Fruit fly (Drosophila melanogaster) whole organism, embryonic: Measurements from ENCODE around the gene ckd.

ENCODE experiments used
- Aef1 ChIP-seq: fragments of 200-800 bp; sonication (Bioruptor generic); IDR thresholded peaks from 3 replicates; pipeline ENCODE4 v1.3.6; 2022; ENCODE audit warnings: missing biosample characterization, missing genetic modification characterization
- Awh ChIP-seq: fragments of 200-800 bp; sonication (Bioruptor generic); IDR thresholded peaks from 2 replicates; pipeline ENCODE4, ENCODE4 v1.3.6; 2022; ENCODE audit warnings: missing biosample characterization, missing genetic modification characterization
- CG13123 ChIP-seq: fragments of 200-800 bp; sonication (Bioruptor generic); optimal IDR thresholded peaks from 2 replicates; lab custom pipeline; 2016; ENCODE audit warnings: missing biosample characterization, missing genetic modification characterization
- CG15479 ChIP-seq: fragments of 200-800 bp; sonication (Bioruptor generic); optimal IDR thresholded peaks from 3 replicates; lab custom pipeline; 2019; ENCODE audit warnings: missing biosample characterization, mild to moderate bottlenecking, missing genetic modification characterization, moderate library complexity
- CG17328 ChIP-seq: fragments of 200-800 bp; sonication (Bioruptor generic); IDR thresholded peaks from 2 replicates; pipeline ENCODE4 v1.3.6; 2022; ENCODE audit warnings: missing biosample characterization, missing genetic modification characterization
- CG17359 ChIP-seq: fragments of 200-800 bp; sonication (Bioruptor generic); optimal IDR thresholded peaks from 3 replicates; lab custom pipeline; 2018; ENCODE audit warnings: missing biosample characterization, mild to moderate bottlenecking, missing genetic modification characterization, moderate library complexity
- CG17568 ChIP-seq: fragments of 200-800 bp; sonication (Bioruptor generic); optimal IDR thresholded peaks from 2 replicates; lab custom pipeline; 2018; ENCODE audit warnings: missing biosample characterization, mild to moderate bottlenecking, missing genetic modification characterization, moderate library complexity
- CG17829 ChIP-seq: fragments of 200-800 bp; optimal IDR thresholded peaks from 2 replicates; lab custom pipeline; 2019; ENCODE audit warnings: missing biosample characterization, mild to moderate bottlenecking, missing genetic modification characterization, moderate library complexity
- CG17912 ChIP-seq: fragments of 200-800 bp; sonication (Bioruptor generic); optimal IDR thresholded peaks from 2 replicates; lab custom pipeline; 2018; ENCODE audit warnings: missing biosample characterization, mild to moderate bottlenecking, missing genetic modification characterization
- CG2129 ChIP-seq: fragments of 200-800 bp; sonication (Bioruptor generic); IDR thresholded peaks from 2 replicates; pipeline ENCODE4 v1.3.6; 2022; ENCODE audit warnings: missing biosample characterization, missing genetic modification characterization; ENCODE audit not compliant: partially characterized antibody
- CG2202 ChIP-seq: fragments of 200-800 bp; sonication (Bioruptor generic); optimal IDR thresholded peaks from 2 replicates; lab custom pipeline; 2018; ENCODE audit warnings: missing biosample characterization, mild to moderate bottlenecking, missing genetic modification characterization
- CG2875 ChIP-seq: fragments of 200-800 bp; sonication (Bioruptor generic); optimal IDR thresholded peaks from 2 replicates; lab custom pipeline; 2017; ENCODE audit warnings: missing biosample characterization, mild to moderate bottlenecking, missing genetic modification characterization, missing genetic modification reagents
- CG3838 ChIP-seq: fragments of 200-800 bp; sonication (Bioruptor generic); optimal IDR thresholded peaks from 3 replicates; lab custom pipeline; 2016; ENCODE audit warnings: missing biosample characterization, missing genetic modification characterization
- CG43689 ChIP-seq: fragments of 200-800 bp; sonication (Bioruptor generic); IDR thresholded peaks from 2 replicates; pipeline ENCODE4 v1.3.6; 2022; ENCODE audit warnings: missing biosample characterization, missing genetic modification characterization
- CG4404 ChIP-seq: fragments of 200-800 bp; sonication (Bioruptor generic); IDR thresholded peaks from 2 replicates; pipeline ENCODE4 v1.3.6; 2022; ENCODE audit warnings: missing biosample characterization, missing genetic modification characterization
- CG4617 ChIP-seq: fragments of 200-800 bp; sonication (Bioruptor generic); optimal IDR thresholded peaks from 3 replicates; lab custom pipeline; 2016; ENCODE audit warnings: missing biosample characterization, missing genetic modification characterization, borderline replicate concordance
- CG4820 ChIP-seq: fragments of 200-800 bp; sonication (Bioruptor generic); optimal IDR thresholded peaks from 3 replicates; lab custom pipeline; 2016; ENCODE audit warnings: missing biosample characterization, missing genetic modification characterization
- CG7271 ChIP-seq: fragments of 200-800 bp; sonication (Bioruptor generic); optimal IDR thresholded peaks from 2 replicates; lab custom pipeline; 2018; ENCODE audit warnings: missing biosample characterization, mild to moderate bottlenecking, missing genetic modification characterization, moderate library complexity
- CG7839 ChIP-seq: fragments of 200-800 bp; sonication (Bioruptor generic); optimal IDR thresholded peaks from 3 replicates; lab custom pipeline; 2018; ENCODE audit warnings: missing biosample characterization, mild to moderate bottlenecking, missing genetic modification characterization, moderate library complexity
- CG9876 ChIP-seq: fragments of 200-800 bp; sonication (Bioruptor generic); optimal IDR thresholded peaks from 2 replicates; lab custom pipeline; 2016; ENCODE audit warnings: missing biosample characterization, missing genetic modification characterization
- D ChIP-seq, 2 experiments: fragments of 200-800 bp in 1 of 2; fragments of >200 bp in 1 of 2; sonication (Bioruptor generic) in 1 of 2; optimal IDR thresholded peaks; 2 replicates in 1 of 2; 3 replicates in 1 of 2; lab custom pipeline; 2017; ENCODE audit warnings: mild to moderate bottlenecking in 1 of 2, missing biosample characterization in 1 of 2, missing genetic modification characterization in 1 of 2, missing genetic modification reagents in 1 of 2
- Doc3 ChIP-seq: fragments of 200-800 bp; sonication (Bioruptor generic); IDR thresholded peaks from 3 replicates; pipeline ENCODE4 v1.3.6; 2022; ENCODE audit warnings: missing biosample characterization, missing genetic modification characterization; ENCODE audit not compliant: partially characterized antibody
- Dref ChIP-seq: fragments of 200-800 bp; sonication (Bioruptor generic); IDR thresholded peaks from 2 replicates; pipeline ENCODE4 v1.3.6; 2022; ENCODE audit warnings: missing biosample characterization, missing genetic modification characterization
- ERR ChIP-seq: fragments of 200-800 bp; sonication (Bioruptor generic); optimal IDR thresholded peaks from 2 replicates; lab custom pipeline; 2016; ENCODE audit warnings: missing biosample characterization, missing genetic modification characterization
- HmgZ ChIP-seq: fragments of 200-800 bp; sonication (Bioruptor generic); optimal IDR thresholded peaks from 2 replicates; lab custom pipeline; 2018; ENCODE audit warnings: missing biosample characterization, mild to moderate bottlenecking, missing genetic modification characterization
- Max ChIP-seq: fragments of 200-800 bp; sonication (Bioruptor generic); optimal IDR thresholded peaks from 2 replicates; lab custom pipeline; 2016; ENCODE audit warnings: missing biosample characterization, mild to moderate bottlenecking, missing genetic modification characterization
- Nf-YB ChIP-seq: fragments of 200-800 bp; sonication (Bioruptor generic); optimal IDR thresholded peaks from 3 replicates; lab custom pipeline; 2019; ENCODE audit warnings: missing biosample characterization, mild to moderate bottlenecking, missing genetic modification characterization, moderate library complexity
- Sin3A ChIP-seq: fragments of >200 bp; optimal IDR thresholded peaks from 2 replicates; lab custom pipeline; 2018
- Taf1 ChIP-seq: fragments of 200-800 bp; sonication (Bioruptor generic); IDR thresholded peaks from 2 replicates; pipeline ENCODE4 v1.3.6; 2022; ENCODE audit warnings: missing biosample characterization, missing genetic modification characterization
- abd-A ChIP-seq: fragments of 200-800 bp; sonication (Bioruptor generic); optimal IDR thresholded peaks from 3 replicates; lab custom pipeline; 2019; ENCODE audit warnings: missing biosample characterization, mild to moderate bottlenecking, missing genetic modification characterization, moderate library complexity
- cas ChIP-seq: fragments of 200-800 bp; sonication (Bioruptor generic); IDR thresholded peaks from 2 replicates; pipeline ENCODE4 v1.3.6; 2022; ENCODE audit warnings: missing biosample characterization, missing genetic modification characterization
- danr ChIP-seq: fragments of 200-800 bp; sonication (Bioruptor generic); IDR thresholded peaks from 2 replicates; pipeline ENCODE4 v1.3.6; 2022; ENCODE audit warnings: missing biosample characterization, missing genetic modification characterization
- fd64A ChIP-seq: fragments of 200-800 bp; sonication (Bioruptor generic); optimal IDR thresholded peaks from 3 replicates; lab custom pipeline; 2018; ENCODE audit warnings: missing biosample characterization, mild to moderate bottlenecking, missing genetic modification characterization
- gcm ChIP-seq: fragments of 200-800 bp; sonication (Bioruptor generic); optimal IDR thresholded peaks from 2 replicates; lab custom pipeline; 2019; ENCODE audit warnings: missing biosample characterization, mild to moderate bottlenecking, missing genetic modification characterization, moderate library complexity
- hkb ChIP-seq, 2 experiments: fragments of 200-800 bp in 1 of 2; fragments of >200 bp in 1 of 2; sonication (Bioruptor generic) in 1 of 2; IDR thresholded peaks in 1 of 2; optimal IDR thresholded peaks in 1 of 2; 2 replicates each; pipeline versions ENCODE4 v1.3.6 to Lab custom; 2017 to 2022; ENCODE audit warnings: missing biosample characterization in 1 of 2, missing genetic modification characterization in 1 of 2
- hth ChIP-seq: fragments of >200 bp; optimal IDR thresholded peaks from 2 replicates; lab custom pipeline; 2017; ENCODE audit warnings: inconsistent platforms
- knrl ChIP-seq: fragments of 200-800 bp; sonication (Bioruptor generic); IDR thresholded peaks from 3 replicates; pipeline ENCODE4 v1.3.6; 2022; ENCODE audit warnings: missing biosample characterization, missing genetic modification characterization; ENCODE audit not compliant: partially characterized antibody
- lov ChIP-seq, 2 experiments: fragments of 200-800 bp in 1 of 2; fragments of >200 bp in 1 of 2; sonication (Bioruptor generic) in 1 of 2; IDR thresholded peaks in 1 of 2; optimal IDR thresholded peaks in 1 of 2; 2 replicates in 1 of 2; 3 replicates in 1 of 2; pipeline versions ENCODE4 v1.3.6 to Lab custom; 2017 to 2022; ENCODE audit warnings: missing biosample characterization in 1 of 2, missing genetic modification characterization in 1 of 2
- mirr ChIP-seq: fragments of 200-800 bp; sonication (Bioruptor generic); optimal IDR thresholded peaks from 3 replicates; lab custom pipeline; 2018; ENCODE audit warnings: missing biosample characterization, mild to moderate bottlenecking, missing genetic modification characterization
- peb ChIP-seq: fragments of 200-800 bp; sonication (Bioruptor generic); IDR thresholded peaks from 2 replicates; pipeline ENCODE4 v1.3.6; 2022; ENCODE audit warnings: missing biosample characterization, missing genetic modification characterization
- pros ChIP-seq: fragments of 200-800 bp; sonication (Bioruptor generic); optimal IDR thresholded peaks from 3 replicates; lab custom pipeline; 2019; ENCODE audit warnings: missing biosample characterization, mild to moderate bottlenecking, missing genetic modification characterization, moderate library complexity
- psq ChIP-seq: fragments of 200-800 bp; sonication (Bioruptor generic); optimal IDR thresholded peaks from 2 replicates; lab custom pipeline; 2017; ENCODE audit warnings: missing biosample characterization, missing genetic modification characterization
- pum ChIP-seq: fragments of 200-800 bp; sonication (Bioruptor generic); optimal IDR thresholded peaks from 2 replicates; lab custom pipeline; 2016; ENCODE audit warnings: missing biosample characterization, missing genetic modification characterization
- repo ChIP-seq: fragments of 200-800 bp; sonication (Bioruptor generic); optimal IDR thresholded peaks from 2 replicates; lab custom pipeline; 2016; ENCODE audit warnings: missing biosample characterization, missing genetic modification characterization
- schlank ChIP-seq: fragments of 200-800 bp; sonication (Bioruptor generic); optimal IDR thresholded peaks from 2 replicates; lab custom pipeline; 2018; ENCODE audit warnings: missing biosample characterization, mild to moderate bottlenecking, missing genetic modification characterization
- scrt ChIP-seq: fragments of 200-800 bp; sonication (Bioruptor generic); optimal IDR thresholded peaks from 2 replicates; lab custom pipeline; 2018; ENCODE audit warnings: missing biosample characterization, mild to moderate bottlenecking, missing genetic modification characterization, moderate library complexity
- sens-2 ChIP-seq: fragments of 200-800 bp; sonication (Bioruptor generic); IDR thresholded peaks from 2 replicates; pipeline ENCODE4 v1.3.6; 2022; ENCODE audit warnings: missing biosample characterization, missing genetic modification characterization

Gene ckd

dm6 chr3L:3222643-3223389 lies 34.9 kb upstream of the ckd start, which contains the start of the genes RpL28 and eIF1 (continued):
- TF ChIP-seq knrl (GFP tag; lab: Robert Waterston, UW) (peak; percentile 82), CG43689 (GFP tag; lab: Robert Waterston, UW) (peak; percentile 83), psq (GFP tag; lab: Kevin White, UChicago) (peak; percentile 70), CG17568 (GFP tag; lab: Kevin White, UChicago) (no peak), CG17359 (tag; lab: Kevin White, UChicago) (peak; percentile 86), CG2202 (peak; percentile 85), pum (peak; percentile 85), Dref (GFP tag; lab: Robert Waterston, UW) (peak; percentile 72), danr (GFP tag; lab: Robert Waterston, UW) (0 out of 2 replicates have a peak, but pooled peaks have one; percentile 28), Aef1 (GFP tag; lab: Robert Waterston, UW) (peak; percentile 79), CG15479 (GFP tag; lab: Kevin White, UChicago) (peak; percentile 49), Max (GFP tag; lab: Kevin White, UChicago) (peak; percentile 94), ERR (peak; percentile 60), peb (peak; percentile 52; the same call in 1 of the 2 replicates), Awh (GFP tag; lab: Robert Waterston, UW) (peak; percentile 86), schlank (tag; lab: Kevin White, UChicago) (peak; percentile 94), CG17328 (GFP tag; lab: Robert Waterston, UW) (peak; percentile 91), CG2129 (GFP tag; lab: Robert Waterston, UW) (peak; percentile 67), cas (peak; percentile 61), mirr (GFP tag; lab: Kevin White, UChicago) (peak; percentile 94), repo (GFP tag; lab: Kevin White, UChicago) (peak; percentile 92), hth (lab: Kevin White, UChicago) (no peak), pros (no peak), scrt (GFP tag; lab: Kevin White, UChicago) (peak; percentile 86), CG4617 (peak; percentile 88), CG4820 (GFP tag; lab: Kevin White, UChicago) (peak; percentile 82), Sin3A (lab: Kevin White, UChicago) (peak; percentile 94), sens-2 (GFP tag; lab: Robert Waterston, UW) (peak; percentile 87), fd64A (GFP tag; lab: Kevin White, UChicago) (peak; percentile 89), hkb (optimal IDR thresholded peaks at IDR 0.05; lab: Kevin White, UChicago) (no peak), hkb (GFP tag; IDR thresholded peaks at IDR 0.05; lab: Robert Waterston, UW) (peak; percentile 80), abd-A (tag; lab: Kevin White, UChicago) (no peak), HmgZ (tag; lab: Kevin White, UChicago) (peak; percentile 84), CG3838 (peak; percentile 84), D (optimal IDR thresholded peaks at IDR 0.05; lab: Kevin White, UChicago) (no peak), D (GFP tag; optimal IDR thresholded peaks at IDR 0.05; lab: Kevin White, UChicago) (peak; percentile 90), CG13123 (GFP tag; lab: Kevin White, UChicago) (peak; percentile 100), CG4404 (peak; percentile 66), lov (optimal IDR thresholded peaks at IDR 0.05; lab: Kevin White, UChicago) (no peak), lov (GFP tag; IDR thresholded peaks at IDR 0.05; lab: Robert Waterston, UW) (peak; percentile 95), CG17829 (tag; lab: Kevin White, UChicago) (peak; percentile 85), CG2875 (GFP tag; lab: Kevin White, UChicago) (peak; percentile 88), CG17912 (GFP tag; lab: Kevin White, UChicago) (peak; percentile 91), Taf1 (peak; percentile 45; the same call in 1 of the 2 replicates), CG7271 (tag; lab: Kevin White, UChicago) (peak; percentile 95), CG7839 (tag; lab: Kevin White, UChicago) (peak; percentile 84), Doc3 (GFP tag; lab: Robert Waterston, UW) (peak; percentile 81), CG9876 (GFP tag; lab: Kevin White, UChicago) (peak; percentile 95), Nf-YB (peak; percentile 64), gcm (GFP tag; lab: Kevin White, UChicago) (peak; percentile 75)
